Fruit fly (Drosophila melanogaster) whole organism, prepupa: ENCODE results near the gene tey.

Source experiments
- Blimp-1 ChIP-seq: fragments of 200-800 bp; sonication (Bioruptor generic); optimal IDR thresholded peaks from 3 replicates; lab custom pipeline; 2017; ENCODE audit warnings: missing biosample characterization, missing genetic modification characterization, mild to moderate bottlenecking, moderate library complexity, missing genetic modification reagents
- CG11762 ChIP-seq: fragments of 200-800 bp; sonication (Bioruptor generic); optimal IDR thresholded peaks from 3 replicates; lab custom pipeline; 2016; ENCODE audit warnings: missing biosample characterization, missing genetic modification characterization; ENCODE audit not compliant: insufficient read depth
- CG32006 ChIP-seq: fragments of 200-800 bp; sonication (Bioruptor generic); optimal IDR thresholded peaks from 3 replicates; lab custom pipeline; 2017; ENCODE audit warnings: missing biosample characterization, mild to moderate bottlenecking, missing genetic modification characterization
- CG6163 ChIP-seq: fragments of 200-800 bp; sonication (Bioruptor generic); IDR thresholded peaks from 3 replicates; pipeline ENCODE4 v1.3.6; 2022; ENCODE audit warnings: missing biosample characterization, missing genetic modification characterization
- Eip93F ChIP-seq: fragments of 200-800 bp; sonication (Bioruptor generic); optimal IDR thresholded peaks from 2 replicates; lab custom pipeline; 2016; ENCODE audit warnings: missing biosample characterization, mild to moderate bottlenecking, missing genetic modification characterization
- Hr39 ChIP-seq: fragments of 200-800 bp; sonication (Bioruptor generic); optimal IDR thresholded peaks from 2 replicates; lab custom pipeline; 2016; ENCODE audit warnings: missing biosample characterization, missing genetic modification characterization
- Hr4 ChIP-seq: fragments of 200-800 bp; sonication (Bioruptor generic); optimal IDR thresholded peaks from 3 replicates; lab custom pipeline; 2016; ENCODE audit warnings: missing biosample characterization, missing genetic modification characterization
- Lpt ChIP-seq: fragments of 200-800 bp; sonication (Bioruptor generic); optimal IDR thresholded peaks from 3 replicates; lab custom pipeline; 2016; ENCODE audit warnings: missing biosample characterization, missing genetic modification characterization
- OdsH ChIP-seq: fragments of 200-800 bp; sonication (Bioruptor generic); optimal IDR thresholded peaks from 3 replicates; lab custom pipeline; 2016; ENCODE audit warnings: missing biosample characterization, missing genetic modification characterization
- achi ChIP-seq: fragments of 200-800 bp; sonication (Bioruptor generic); optimal IDR thresholded peaks from 3 replicates; lab custom pipeline; 2016; ENCODE audit warnings: missing biosample characterization, missing genetic modification characterization
- acj6 ChIP-seq: fragments of 200-800 bp; sonication (Bioruptor generic); optimal IDR thresholded peaks from 3 replicates; lab custom pipeline; 2016; ENCODE audit warnings: missing biosample characterization, missing genetic modification characterization
- dac ChIP-seq: fragments of 200-800 bp; sonication (Bioruptor generic); optimal IDR thresholded peaks from 2 replicates; lab custom pipeline; 2017; ENCODE audit warnings: missing biosample characterization, mild to moderate bottlenecking, missing genetic modification characterization
- eg ChIP-seq: fragments of 200-800 bp; sonication (Bioruptor generic); IDR thresholded peaks from 3 replicates; pipeline ENCODE4 v1.3.6; 2022; ENCODE audit warnings: missing biosample characterization, missing genetic modification characterization
- fkh ChIP-seq: fragments of 200-800 bp; sonication (Bioruptor generic); optimal IDR thresholded peaks from 3 replicates; lab custom pipeline; 2017; ENCODE audit warnings: missing biosample characterization, mild to moderate bottlenecking, missing genetic modification characterization, moderate library complexity

DNA sequence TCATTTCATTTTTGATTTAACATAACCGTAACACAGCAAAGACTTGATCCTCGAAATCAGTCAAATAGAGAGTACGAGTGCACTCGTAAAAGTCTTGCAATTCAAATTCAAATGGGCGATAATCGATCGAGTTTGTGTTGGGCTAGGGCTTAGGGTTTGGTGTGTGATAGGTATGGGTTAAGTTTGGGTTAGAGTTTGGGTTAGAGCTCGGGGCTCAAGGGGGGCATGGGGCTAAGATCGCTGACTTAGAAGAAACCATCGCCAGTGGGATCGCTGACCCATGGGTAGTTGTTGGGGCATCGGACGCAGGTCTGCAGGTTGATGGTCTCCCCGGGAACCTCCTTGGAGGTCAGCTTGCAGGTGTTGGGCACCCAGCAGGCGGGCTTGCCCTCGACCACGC is 37.2 kb upstream of the tey start:
- TF ChIP-seq Hr4 (GFP tag; lab: Kevin White, UChicago): no peak
- TF ChIP-seq eg (GFP tag; lab: Robert Waterston, UW): no peak
- TF ChIP-seq CG6163 (GFP tag; lab: Robert Waterston, UW): no peak
- no peak for TF ChIP-seq CG11762
- no peak for TF ChIP-seq OdsH (GFP tag; lab: Kevin White, UChicago)
- TF ChIP-seq Blimp-1 (GFP tag; lab: Kevin White, UChicago): no peak
- no peak for TF ChIP-seq Eip93F (GFP tag; lab: Kevin White, UChicago)
- TF ChIP-seq Hr39 (GFP tag; lab: Kevin White, UChicago): no peak
- no peak for TF ChIP-seq Lpt (GFP tag; lab: Kevin White, UChicago)
- TF ChIP-seq fkh (GFP tag; lab: Kevin White, UChicago): no peak
- TF ChIP-seq dac (GFP tag; lab: Kevin White, UChicago): no peak
- no peak for TF ChIP-seq acj6 (GFP tag; lab: Kevin White, UChicago)
- TF ChIP-seq CG32006 (GFP tag; lab: Kevin White, UChicago): no peak
- no peak for TF ChIP-seq achi (GFP tag; lab: Kevin White, UChicago)
